Worm (Caenorhabditis elegans): ENCODE measurements around the gene ZK1251.3.
"Not testable (repeated sequence)": the region's sequence is repeated elsewhere in the genome, so short reads cannot be mapped to it uniquely, and the experiment has no call there.

Gene ZK1251.3

DNA sequence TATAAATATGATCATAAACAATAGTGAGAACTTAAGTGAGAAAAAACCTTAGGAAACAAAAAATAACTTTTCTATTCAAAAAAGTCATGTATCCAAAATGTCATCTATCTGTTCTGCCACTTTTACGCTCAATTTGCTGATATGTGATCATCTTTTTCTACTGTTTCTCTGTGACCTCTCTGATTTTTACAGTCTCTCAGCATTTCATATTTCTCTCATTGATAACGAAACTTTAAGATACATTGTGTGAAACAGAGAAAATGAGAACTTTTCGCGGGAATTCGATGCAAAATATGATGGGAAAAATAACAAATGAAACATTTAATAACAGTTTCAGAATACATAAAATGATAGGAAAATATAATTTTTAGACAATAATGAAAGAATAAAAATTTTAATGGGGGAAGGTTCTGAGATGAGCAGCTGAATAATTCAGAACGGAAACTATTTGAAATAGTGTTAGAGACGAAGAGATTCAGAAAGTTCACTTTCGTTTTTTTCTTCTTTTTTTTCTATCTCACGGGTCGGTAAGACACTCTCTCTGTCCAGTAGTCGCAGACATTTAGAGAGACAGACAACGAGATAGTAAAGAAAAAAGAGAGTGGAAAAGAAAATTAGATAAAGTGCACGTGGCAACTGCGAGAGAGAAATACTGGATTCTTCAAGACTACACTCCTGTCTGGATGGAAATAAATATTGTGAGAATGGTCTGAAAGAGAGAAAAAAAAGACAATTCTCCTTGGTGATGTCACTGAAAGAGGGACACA, 6.0 kb upstream of the ZK1251.3 start (continued):
- TF ChIP-seq nhr-76 (tag; optimal IDR thresholded peaks at IDR 0.05) (no peak), ztf-11 (tag; optimal IDR thresholded peaks at IDR 0.05) (no peak), fkh-10 (GFP tag; optimal IDR thresholded peaks at IDR 0.05) (peak; percentile 74), nhr-28 (tag; optimal IDR thresholded peaks at IDR 0.05) (no peak), pqm-1 (tag; optimal IDR thresholded peaks at IDR 0.05) (peak; percentile 85), daf-12 (tag; optimal IDR thresholded peaks at IDR 0.05) (no peak), snpc-4 (tag; optimal IDR thresholded peaks at IDR 0.05) (no peak), ama-1 (optimal IDR thresholded peaks at IDR 0.05) (no peak), hmg-11 (tag; optimal IDR thresholded peaks at IDR 0.05) (peak; percentile 60), ztf-4 (tag; optimal IDR thresholded peaks at IDR 0.05) (no peak), fos-1 (tag; optimal IDR thresholded peaks at IDR 0.05) (no peak), ceh-82 (tag; optimal IDR thresholded peaks at IDR 0.05) (no peak), ceh-9 (tag; optimal IDR thresholded peaks at IDR 0.05) (no peak), nhr-237 (tag; optimal IDR thresholded peaks at IDR 0.05) (no peak), aly-2 (tag; optimal IDR thresholded peaks at IDR 0.05) (no peak), skn-1 (tag; optimal IDR thresholded peaks at IDR 0.05) (no peak)

ce11 chrIV:9678007-9678406, 5.5 kb upstream of the ZK1251.3 start:
- TF ChIP-seq ceh-9 (tag; optimal IDR thresholded peaks at IDR 0.05), result no peak

ce11 chrIV:9679296-9679695, 4.2 kb upstream of the ZK1251.3 start:
- TF ChIP-seq nhr-67 (tag; optimal IDR thresholded peaks at IDR 0.05) (no peak), elt-2 (tag; optimal IDR thresholded peaks at IDR 0.05) (peak; percentile 3)

ce11 chrIV:9680841-9681240, 2.6 kb upstream of the ZK1251.3 start, which contains the start of gene ins-8:
Gene ins-8 (minus strand): TSS chrIV:9680941.
- no peak for TF ChIP-seq unc-39 (tag; optimal IDR thresholded peaks at IDR 0.05)
- TF ChIP-seq fkh-2 (tag; optimal IDR thresholded peaks at IDR 0.05), result no peak
- no peak for TF ChIP-seq eor-1 (tag; optimal IDR thresholded peaks at IDR 0.05)
- TF ChIP-seq elt-1 (tag; optimal IDR thresholded peaks at IDR 0.05), result no peak
- no peak for TF ChIP-seq nhr-237 (tag; optimal IDR thresholded peaks at IDR 0.05)
- TF ChIP-seq ceh-28 (tag; optimal IDR thresholded peaks at IDR 0.05), result no peak
- TF ChIP-seq daf-12 (tag; optimal IDR thresholded peaks at IDR 0.05), result no peak
- TF ChIP-seq R02D3.7 (tag; optimal IDR thresholded peaks at IDR 0.05), result no peak
- no peak for TF ChIP-seq fkh-10 (GFP tag; optimal IDR thresholded peaks at IDR 0.05)
- TF ChIP-seq unc-62 (GFP tag; optimal IDR thresholded peaks at IDR 0.05), result no peak
- no peak for TF ChIP-seq tbx-2 (tag; optimal IDR thresholded peaks at IDR 0.05)
- no peak for TF ChIP-seq snpc-4 (tag; optimal IDR thresholded peaks at IDR 0.05)
- TF ChIP-seq ceh-82 (tag; optimal IDR thresholded peaks at IDR 0.05), result no peak
- no peak for TF ChIP-seq nhr-76 (tag; optimal IDR thresholded peaks at IDR 0.05)
- TF ChIP-seq lsy-12 (tag; optimal IDR thresholded peaks at IDR 0.05), result no peak
- no peak for TF ChIP-seq lin-15B (tag; optimal IDR thresholded peaks at IDR 0.05)
- TF ChIP-seq ztf-11 (tag; optimal IDR thresholded peaks at IDR 0.05), result no peak
- no peak for TF ChIP-seq ceh-9 (tag; optimal IDR thresholded peaks at IDR 0.05)

DNA sequence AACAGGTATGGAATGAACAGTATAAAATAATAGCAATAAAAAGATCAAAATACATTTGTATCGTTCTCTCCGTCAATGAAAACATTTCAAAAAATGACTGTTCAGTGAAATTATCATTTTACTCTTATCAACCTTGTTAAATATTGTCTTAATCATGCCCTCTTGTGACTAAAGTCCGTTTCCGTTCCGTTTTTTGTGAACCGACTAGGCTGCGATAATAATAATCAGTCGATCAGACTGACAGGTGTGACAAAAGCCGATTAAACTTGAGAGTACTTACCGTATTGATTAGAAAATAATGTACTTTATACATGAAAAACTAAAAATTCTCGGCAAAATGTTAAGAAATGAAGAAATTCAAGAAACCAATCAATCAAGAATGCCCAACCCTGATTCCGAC, 944 bp upstream of the ZK1251.3 start, which contains the start of gene ins-7:
TSS of gene ins-7 (minus strand) at position 332 of the 400 bp plus-strand sequence.
- TF ChIP-seq nhr-77 (tag; optimal IDR thresholded peaks at IDR 0.05) (no peak), elt-2 (tag; optimal IDR thresholded peaks at IDR 0.05) (peak; percentile 91), lsy-12 (tag; optimal IDR thresholded peaks at IDR 0.05) (no peak), pqm-1 (tag; optimal IDR thresholded peaks at IDR 0.05) (peak; percentile 34), mml-1 (tag; optimal IDR thresholded peaks at IDR 0.05) (no peak)

ce11 chrIV:9688715-9689114, 5.3 kb downstream of the ZK1251.3 start, which contains the start of gene msp-76:
Gene msp-76 (plus strand): TSS chrIV:9689015.
- TF ChIP-seq ceh-9 (tag; optimal IDR thresholded peaks at IDR 0.05); ama-1 (optimal IDR thresholded peaks at IDR 0.05); ceh-82 (tag; optimal IDR thresholded peaks at IDR 0.05): not testable (repeated sequence)

DNA sequence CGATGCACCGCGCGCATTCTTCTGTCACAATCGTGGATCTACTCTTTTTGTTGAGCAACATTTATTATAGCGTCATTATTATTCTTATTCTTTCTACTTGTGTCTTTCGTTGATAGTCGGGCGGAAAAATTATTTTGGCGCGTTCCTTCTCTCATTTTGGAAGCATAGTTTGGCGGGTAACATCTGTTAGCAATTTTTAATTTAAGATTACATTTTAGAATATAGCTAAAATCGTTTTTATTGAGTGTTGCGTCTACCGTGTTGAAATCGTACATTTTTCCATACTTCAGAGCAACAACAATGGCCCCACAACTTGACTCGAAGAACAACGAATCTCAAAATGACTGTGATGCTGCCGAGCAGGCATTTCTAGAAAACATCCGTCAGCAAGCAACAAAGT, 7.2 kb downstream of the ZK1251.3 start, which contains the start of gene sdz-36:
TSS of gene sdz-36 (plus strand) at position 301 of the 400 bp plus-strand sequence.
- TF ChIP-seq skn-1 (tag; optimal IDR thresholded peaks at IDR 0.05), result no peak
- TF ChIP-seq hmg-11 (tag; optimal IDR thresholded peaks at IDR 0.05), result no peak
- TF ChIP-seq lin-39 (tag; optimal IDR thresholded peaks at IDR 0.05), result no peak
- TF ChIP-seq R02D3.7 (tag; optimal IDR thresholded peaks at IDR 0.05), result no peak
- TF ChIP-seq lsy-12 (tag; optimal IDR thresholded peaks at IDR 0.05), result no peak
- TF ChIP-seq nhr-76 (tag; optimal IDR thresholded peaks at IDR 0.05), result no peak
- TF ChIP-seq egl-5 (tag; optimal IDR thresholded peaks at IDR 0.05), result no peak
- TF ChIP-seq lin-15B (tag; optimal IDR thresholded peaks at IDR 0.05), result no peak
- TF ChIP-seq nhr-28 (tag; optimal IDR thresholded peaks at IDR 0.05), result no peak
- TF ChIP-seq nhr-23 (tag; optimal IDR thresholded peaks at IDR 0.05), result no peak
- TF ChIP-seq ztf-4 (tag; optimal IDR thresholded peaks at IDR 0.05), result no peak
- TF ChIP-seq unc-39 (tag; optimal IDR thresholded peaks at IDR 0.05), result no peak
- no peak for TF ChIP-seq unc-62 (GFP tag; optimal IDR thresholded peaks at IDR 0.05)
- TF ChIP-seq ama-1 (optimal IDR thresholded peaks at IDR 0.05), result no peak
- TF ChIP-seq fkh-10 (GFP tag; optimal IDR thresholded peaks at IDR 0.05), result no peak
- TF ChIP-seq ZK546.5 (tag; optimal IDR thresholded peaks at IDR 0.05), result no peak

Measured in whole organism, L3 larva.